Worm (Caenorhabditis elegans): ENCODE data around the gene che-10.

Gene che-10

DNA sequence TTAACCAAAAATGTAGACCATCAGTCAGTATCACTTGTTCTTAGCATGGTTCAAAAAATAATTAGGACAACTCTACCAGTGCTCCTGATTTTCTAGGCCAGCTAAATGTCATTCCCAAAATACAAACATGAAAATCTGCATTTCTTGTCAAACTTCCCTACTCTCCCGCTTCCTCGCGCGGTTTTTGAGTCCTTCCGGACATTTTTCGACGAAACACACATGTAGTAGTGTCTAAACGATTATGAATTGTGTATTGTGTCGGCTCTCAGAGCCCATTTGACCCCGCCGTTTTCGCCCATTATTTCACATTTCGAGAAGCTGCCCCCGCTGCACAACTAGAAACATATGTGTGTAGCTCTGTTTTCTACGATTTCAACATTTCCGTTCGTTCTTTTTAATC is 11.5 kb downstream of the che-10 start, which contains the start of gene F35D11.1:
F35D11.1 (plus strand) TSS at position 301 of the 400 bp plus-strand sequence.
- TF ChIP-seq tbx-11 (GFP tag; IDR thresholded peaks at IDR 0.05): no peak
- TF ChIP-seq scrt-1 (GFP tag; IDR thresholded peaks at IDR 0.05): no peak
- no peak for TF ChIP-seq tra-4 (tag; optimal IDR thresholded peaks at IDR 0.05)
- TF ChIP-seq ama-1 (optimal IDR thresholded peaks at IDR 0.05): no peak
- TF ChIP-seq sea-1 (GFP tag; conservative IDR thresholded peaks at IDR 0.05): no peak
- no peak for TF ChIP-seq hmg-4 (GFP tag; optimal IDR thresholded peaks at IDR 0.05)
- TF ChIP-seq tbx-37 (GFP tag; conservative IDR thresholded peaks at IDR 0.05): no peak
- no peak for TF ChIP-seq flt-1 (GFP tag; IDR thresholded peaks at IDR 0.05)
- no peak for TF ChIP-seq aly-1 (tag; optimal IDR thresholded peaks at IDR 0.05)
- no peak for TF ChIP-seq ceh-13 (GFP tag; optimal IDR thresholded peaks at IDR 0.05)
- no peak for TF ChIP-seq F13C5.2 (tag; optimal IDR thresholded peaks at IDR 0.05)
- no peak for TF ChIP-seq B0310.2 (tag; optimal IDR thresholded peaks at IDR 0.05)
- no peak for TF ChIP-seq ceh-36 (tag; optimal IDR thresholded peaks at IDR 0.05)
- TF ChIP-seq hmbx-1 (tag; optimal IDR thresholded peaks at IDR 0.05): no peak
- no peak for TF ChIP-seq hnd-1 (tag; optimal IDR thresholded peaks at IDR 0.05)
- TF ChIP-seq pes-1 (GFP tag; IDR thresholded peaks at IDR 0.05): no peak
- TF ChIP-seq ets-7 (tag; optimal IDR thresholded peaks at IDR 0.05): no peak

DNA sequence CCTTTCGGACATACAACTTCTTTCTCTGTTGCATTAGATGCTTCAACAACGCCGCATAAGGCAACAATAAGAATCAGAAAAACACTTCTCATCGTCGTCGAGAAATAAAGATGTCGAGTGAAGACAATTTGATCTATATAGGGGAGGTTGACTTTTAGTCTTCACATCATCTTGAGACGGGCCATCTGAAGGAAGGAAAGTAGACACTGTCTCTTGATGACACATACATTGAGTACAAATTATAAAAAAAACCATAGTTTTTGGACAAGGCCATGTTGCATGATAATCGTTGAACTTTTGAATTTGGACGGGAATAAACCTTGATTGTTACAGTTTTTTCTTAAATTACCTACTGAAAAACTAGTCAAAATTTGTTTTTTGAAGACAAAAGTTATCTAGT is 16.5 kb downstream of the che-10 start, which contains the start of gene clec-139:
clec-139 (minus strand) TSS at position 101 of the 400 bp plus-strand sequence.
- TF ChIP-seq sea-1 (GFP tag; conservative IDR thresholded peaks at IDR 0.05): no peak
- TF ChIP-seq ets-7 (tag; optimal IDR thresholded peaks at IDR 0.05): no peak
- no peak for TF ChIP-seq hmg-4 (GFP tag; optimal IDR thresholded peaks at IDR 0.05)
- no peak for TF ChIP-seq pes-1 (GFP tag; IDR thresholded peaks at IDR 0.05)

DNA sequence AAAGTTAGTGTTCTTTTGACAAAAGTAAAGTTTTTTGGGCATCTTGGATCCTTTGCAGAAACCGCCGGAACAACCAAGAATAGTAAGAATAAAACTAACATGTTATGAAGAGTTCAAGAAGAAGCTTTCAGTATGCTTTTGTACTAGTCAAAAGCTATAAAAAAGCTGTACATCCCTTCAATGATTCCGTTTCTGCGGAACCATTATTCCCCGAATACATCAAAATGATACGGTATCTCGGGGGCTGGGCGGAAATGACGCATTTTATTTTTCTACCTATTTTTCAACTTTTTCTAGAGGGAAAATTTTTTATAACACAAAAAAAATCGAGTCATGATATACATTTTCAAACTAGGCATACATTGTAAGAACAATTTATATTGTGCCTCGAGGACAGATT is 18.4 kb downstream of the che-10 start, which contains the start of gene clec-138:
clec-138 (minus strand) TSS at position 101 of the 400 bp plus-strand sequence.
- TF ChIP-seq ets-7 (tag; optimal IDR thresholded peaks at IDR 0.05) (no peak), ama-1 (optimal IDR thresholded peaks at IDR 0.05) (no peak), tra-4 (tag; optimal IDR thresholded peaks at IDR 0.05) (no peak)

DNA sequence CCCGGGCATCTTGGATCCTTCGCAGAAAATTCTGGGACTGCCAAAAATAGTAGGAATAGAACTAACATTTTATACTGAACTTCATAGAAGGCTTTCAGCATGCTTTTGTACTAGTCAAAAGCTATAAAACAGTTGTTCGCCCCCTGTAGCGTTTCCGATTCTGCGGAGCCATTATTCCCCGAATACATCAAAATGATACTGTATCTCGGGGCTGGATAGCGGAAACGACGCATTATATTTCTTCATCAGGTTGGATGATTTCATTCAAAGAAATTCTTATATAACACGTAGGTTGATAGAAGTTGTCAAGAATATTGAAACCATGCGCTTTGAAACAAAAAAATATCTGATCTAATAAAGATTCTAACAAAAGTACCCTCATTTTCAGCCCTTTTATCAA is 20.2 kb downstream of the che-10 start, which contains the start of gene clec-137:
clec-137 (minus strand) TSS at position 101 of the 400 bp plus-strand sequence.
- TF ChIP-seq ama-1 (optimal IDR thresholded peaks at IDR 0.05) (no peak), flt-1 (GFP tag; IDR thresholded peaks at IDR 0.05) (no peak)

DNA sequence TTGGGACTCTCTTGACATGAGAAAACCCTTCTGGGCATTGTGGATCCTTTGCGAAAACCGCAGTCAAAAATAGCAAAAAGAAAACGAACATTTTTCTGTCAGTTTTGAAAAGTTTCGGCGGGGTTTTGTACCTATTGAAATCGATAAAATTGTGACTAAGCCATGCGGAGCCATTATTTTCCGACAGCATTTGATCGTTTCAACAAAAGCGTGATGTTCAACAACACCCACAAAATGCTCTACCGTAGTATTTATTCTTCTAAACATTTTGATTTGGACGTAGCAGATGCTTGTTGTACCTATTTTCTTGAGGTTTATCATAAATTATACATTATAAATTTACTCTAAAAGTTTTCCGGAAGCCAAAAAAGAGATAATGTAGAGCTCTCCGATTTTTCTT is 21.7 kb downstream of the che-10 start, which contains the start of gene clec-136:
clec-136 (minus strand) TSS at position 101 of the 400 bp plus-strand sequence.
- TF ChIP-seq hnd-1 (tag; optimal IDR thresholded peaks at IDR 0.05): no peak
- TF ChIP-seq sea-1 (GFP tag; conservative IDR thresholded peaks at IDR 0.05): no peak
- TF ChIP-seq ets-7 (tag; optimal IDR thresholded peaks at IDR 0.05): no peak
- TF ChIP-seq tbx-11 (GFP tag; IDR thresholded peaks at IDR 0.05): no peak
- TF ChIP-seq ceh-36 (tag; optimal IDR thresholded peaks at IDR 0.05): no peak
- no peak for TF ChIP-seq tbx-37 (GFP tag; conservative IDR thresholded peaks at IDR 0.05)
- TF ChIP-seq ama-1 (optimal IDR thresholded peaks at IDR 0.05): no peak
- no peak for TF ChIP-seq F13C5.2 (tag; optimal IDR thresholded peaks at IDR 0.05)
- TF ChIP-seq ceh-13 (GFP tag; optimal IDR thresholded peaks at IDR 0.05): no peak
- no peak for TF ChIP-seq pes-1 (GFP tag; IDR thresholded peaks at IDR 0.05)
- TF ChIP-seq B0310.2 (tag; optimal IDR thresholded peaks at IDR 0.05): no peak
- TF ChIP-seq flt-1 (GFP tag; IDR thresholded peaks at IDR 0.05): no peak
- no peak for TF ChIP-seq scrt-1 (GFP tag; IDR thresholded peaks at IDR 0.05)
- no peak for TF ChIP-seq tra-4 (tag; optimal IDR thresholded peaks at IDR 0.05)
- TF ChIP-seq hmbx-1 (tag; optimal IDR thresholded peaks at IDR 0.05): no peak
- TF ChIP-seq hmg-4 (GFP tag; optimal IDR thresholded peaks at IDR 0.05): no peak
- TF ChIP-seq aly-1 (tag; optimal IDR thresholded peaks at IDR 0.05): no peak

DNA sequence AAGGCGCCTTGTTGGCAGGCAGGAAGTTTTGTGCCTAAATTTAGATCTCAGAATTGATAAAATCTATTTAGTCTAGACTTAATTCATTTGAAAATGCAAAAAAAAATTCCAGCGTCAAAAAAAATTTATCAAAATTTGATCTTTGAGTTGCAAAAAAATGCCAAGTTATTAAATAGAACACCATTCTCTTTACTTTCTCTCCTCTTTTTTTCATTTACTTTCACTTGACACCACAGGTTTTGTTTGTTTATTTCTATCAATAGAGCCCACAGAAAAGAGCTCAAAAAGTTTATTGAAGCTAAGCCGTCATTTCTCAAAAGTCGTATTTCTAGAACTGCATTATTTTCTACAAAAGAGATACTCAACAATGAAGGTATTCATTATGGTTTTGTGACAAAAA is 25.4 kb downstream of the che-10 start, which contains the start of gene pqn-35:
pqn-35 (plus strand) TSS at position 301 of the 400 bp plus-strand sequence.
- TF ChIP-seq hnd-1 (tag; optimal IDR thresholded peaks at IDR 0.05): no peak
- TF ChIP-seq aly-1 (tag; optimal IDR thresholded peaks at IDR 0.05): no peak
- no peak for TF ChIP-seq tbx-37 (GFP tag; conservative IDR thresholded peaks at IDR 0.05)
- no peak for TF ChIP-seq sea-1 (GFP tag; conservative IDR thresholded peaks at IDR 0.05)
- no peak for TF ChIP-seq ceh-36 (tag; optimal IDR thresholded peaks at IDR 0.05)
- no peak for TF ChIP-seq F13C5.2 (tag; optimal IDR thresholded peaks at IDR 0.05)

DNA sequence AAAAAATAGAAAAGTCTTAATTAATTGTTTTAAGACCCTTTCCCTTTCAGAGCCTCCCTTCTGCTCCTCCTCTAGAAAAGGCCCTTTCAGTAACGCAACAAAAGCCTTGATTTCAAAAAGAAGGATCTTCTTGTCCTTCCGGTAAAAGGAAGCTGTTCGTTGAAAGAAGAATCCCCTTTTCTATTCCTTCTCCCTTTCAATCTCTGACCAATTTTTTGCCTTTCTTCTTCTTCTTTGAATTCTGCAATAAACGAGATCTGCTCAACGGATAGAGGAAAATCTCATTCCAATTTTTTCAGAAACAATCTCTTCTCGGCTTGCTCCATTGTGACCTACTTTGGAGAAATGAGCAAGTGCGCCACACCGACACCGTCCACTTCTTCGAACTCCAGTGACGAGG is 30.1 kb downstream of the che-10 start, which contains the start of gene F35D11.3:
F35D11.3 (plus strand) TSS at position 300 of the 400 bp plus-strand sequence.
- TF ChIP-seq scrt-1 (GFP tag; IDR thresholded peaks at IDR 0.05): no peak
- no peak for TF ChIP-seq hnd-1 (tag; optimal IDR thresholded peaks at IDR 0.05)
- no peak for TF ChIP-seq aly-1 (tag; optimal IDR thresholded peaks at IDR 0.05)
- no peak for TF ChIP-seq hmg-4 (GFP tag; optimal IDR thresholded peaks at IDR 0.05)
- no peak for TF ChIP-seq hmbx-1 (tag; optimal IDR thresholded peaks at IDR 0.05)
- TF ChIP-seq sea-1 (GFP tag; conservative IDR thresholded peaks at IDR 0.05): no peak
- no peak for TF ChIP-seq tbx-11 (GFP tag; IDR thresholded peaks at IDR 0.05)
- TF ChIP-seq flt-1 (GFP tag; IDR thresholded peaks at IDR 0.05): no peak
- TF ChIP-seq ceh-13 (GFP tag; optimal IDR thresholded peaks at IDR 0.05): no peak
- TF ChIP-seq F13C5.2 (tag; optimal IDR thresholded peaks at IDR 0.05): no peak
- no peak for TF ChIP-seq tra-4 (tag; optimal IDR thresholded peaks at IDR 0.05)
- no peak for TF ChIP-seq B0310.2 (tag; optimal IDR thresholded peaks at IDR 0.05)
- no peak for TF ChIP-seq ets-7 (tag; optimal IDR thresholded peaks at IDR 0.05)
- no peak for TF ChIP-seq pes-1 (GFP tag; IDR thresholded peaks at IDR 0.05)
- TF ChIP-seq tbx-37 (GFP tag; conservative IDR thresholded peaks at IDR 0.05): no peak
- no peak for TF ChIP-seq ama-1 (optimal IDR thresholded peaks at IDR 0.05)
- no peak for TF ChIP-seq ceh-36 (tag; optimal IDR thresholded peaks at IDR 0.05)

DNA sequence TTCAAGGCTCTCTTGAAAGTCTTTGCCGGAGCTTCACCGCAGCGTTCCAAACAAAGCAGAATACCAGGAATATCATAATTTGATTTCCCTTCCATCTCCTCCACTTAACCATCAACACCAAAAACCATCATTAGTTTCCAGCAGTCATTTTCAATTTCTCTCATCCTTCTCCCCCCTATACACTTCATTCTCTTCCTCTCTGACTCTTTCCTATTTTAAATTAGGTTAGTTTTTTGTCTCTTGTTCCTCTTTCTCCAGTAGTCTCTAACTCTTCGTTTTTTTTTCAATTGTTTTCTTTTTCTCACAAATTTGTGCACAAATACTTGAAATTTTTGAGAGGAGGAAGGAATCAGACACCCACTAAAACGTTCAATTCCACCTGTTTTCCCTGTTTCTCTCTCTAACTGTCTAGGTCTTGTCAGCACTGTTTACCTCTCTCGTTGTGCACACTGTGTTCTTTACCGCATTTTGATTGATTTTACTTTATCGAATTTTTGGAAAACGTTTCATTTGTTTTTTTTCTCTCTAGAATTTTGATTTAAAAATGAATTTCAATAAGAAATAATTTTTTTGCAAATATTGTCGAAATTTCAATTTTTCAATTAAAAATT is 31.3 kb downstream of the che-10 start:
- TF ChIP-seq pes-1 (GFP tag; IDR thresholded peaks at IDR 0.05) (no peak), hnd-1 (tag; optimal IDR thresholded peaks at IDR 0.05) (no peak), hmbx-1 (tag; optimal IDR thresholded peaks at IDR 0.05) (no peak), ceh-36 (tag; optimal IDR thresholded peaks at IDR 0.05) (no peak), ets-7 (tag; optimal IDR thresholded peaks at IDR 0.05) (no peak), tra-4 (tag; optimal IDR thresholded peaks at IDR 0.05) (no peak), flt-1 (GFP tag; IDR thresholded peaks at IDR 0.05) (no peak), B0310.2 (tag; optimal IDR thresholded peaks at IDR 0.05) (no peak), aly-1 (tag; optimal IDR thresholded peaks at IDR 0.05) (no peak), sea-1 (GFP tag; conservative IDR thresholded peaks at IDR 0.05) (no peak), tbx-11 (GFP tag; IDR thresholded peaks at IDR 0.05) (no peak), hmg-4 (GFP tag; optimal IDR thresholded peaks at IDR 0.05) (no peak), ama-1 (optimal IDR thresholded peaks at IDR 0.05) (no peak), ceh-13 (GFP tag; optimal IDR thresholded peaks at IDR 0.05) (no peak), scrt-1 (GFP tag; IDR thresholded peaks at IDR 0.05) (no peak), tbx-37 (GFP tag; conservative IDR thresholded peaks at IDR 0.05) (no peak)
